Fruit fly (Drosophila melanogaster) whole organism, prepupa: ENCODE results near the gene CG32572.

Experiments used
- CG10631 ChIP-seq: fragments of 200-800 bp; sonication (Bioruptor generic); optimal IDR thresholded peaks from 2 replicates; lab custom pipeline; 2016; ENCODE audit warnings: missing biosample characterization, missing genetic modification characterization
- CG11294 ChIP-seq: fragments of 200-800 bp; sonication (Bioruptor generic); IDR thresholded peaks from 2 replicates; pipeline ENCODE4 v1.3.6; 2022; ENCODE audit warnings: missing biosample characterization, missing genetic modification characterization
- CG11762 ChIP-seq: fragments of 200-800 bp; sonication (Bioruptor generic); optimal IDR thresholded peaks from 3 replicates; lab custom pipeline; 2016; ENCODE audit warnings: missing biosample characterization, missing genetic modification characterization; ENCODE audit not compliant: insufficient read depth
- CG11902 ChIP-seq: fragments of 200-800 bp; sonication (Bioruptor generic); optimal IDR thresholded peaks from 3 replicates; lab custom pipeline; 2016; ENCODE audit warnings: missing biosample characterization, missing genetic modification characterization
- CG3032 ChIP-seq: fragments of 200-800 bp; optimal IDR thresholded peaks from 2 replicates; lab custom pipeline; 2019; ENCODE audit warnings: missing biosample characterization, mild to moderate bottlenecking, missing genetic modification characterization, moderate library complexity
- CG34406 ChIP-seq: fragments of 200-800 bp; sonication (Bioruptor generic); optimal IDR thresholded peaks from 3 replicates; lab custom pipeline; 2016; ENCODE audit warnings: missing biosample characterization, missing genetic modification characterization
- CG3919 ChIP-seq: fragments of 200-800 bp; sonication (Bioruptor generic); optimal IDR thresholded peaks from 3 replicates; lab custom pipeline; 2016; ENCODE audit warnings: missing biosample characterization, missing genetic modification characterization
- CG6163 ChIP-seq: fragments of 200-800 bp; sonication (Bioruptor generic); IDR thresholded peaks from 3 replicates; pipeline ENCODE4 v1.3.6; 2022; ENCODE audit warnings: missing biosample characterization, missing genetic modification characterization
- CG6792 ChIP-seq: fragments of 200-800 bp; sonication (Bioruptor generic); optimal IDR thresholded peaks from 3 replicates; lab custom pipeline; 2016; ENCODE audit warnings: missing biosample characterization, missing genetic modification characterization
- CG7368 ChIP-seq: fragments of 200-800 bp; sonication (Bioruptor generic); optimal IDR thresholded peaks from 3 replicates; lab custom pipeline; 2016; ENCODE audit warnings: missing biosample characterization, missing genetic modification characterization
- CG8119 ChIP-seq: fragments of 200-800 bp; sonication (Bioruptor generic); IDR thresholded peaks from 3 replicates; pipeline ENCODE4 v1.3.6; 2022; ENCODE audit warnings: missing biosample characterization, missing genetic modification characterization
- CG8632 ChIP-seq: fragments of 200-800 bp; sonication (Bioruptor generic); optimal IDR thresholded peaks from 3 replicates; lab custom pipeline; 2016; ENCODE audit warnings: missing biosample characterization, missing genetic modification characterization
- CG9139 ChIP-seq: fragments of 200-800 bp; sonication (Bioruptor generic); optimal IDR thresholded peaks from 3 replicates; lab custom pipeline; 2017; ENCODE audit warnings: missing biosample characterization, mild to moderate bottlenecking, missing genetic modification characterization
- Eip75B ChIP-seq: fragments of 200-800 bp; sonication (Bioruptor generic); optimal IDR thresholded peaks from 3 replicates; lab custom pipeline; 2016; ENCODE audit warnings: missing biosample characterization, missing genetic modification characterization
- Eip78C ChIP-seq: fragments of 200-800 bp; sonication (Bioruptor generic); peaks from one replicate; lab custom pipeline; 2016; ENCODE audit warnings: missing biosample characterization, missing genetic modification characterization
- Eip93F ChIP-seq: fragments of 200-800 bp; sonication (Bioruptor generic); optimal IDR thresholded peaks from 2 replicates; lab custom pipeline; 2016; ENCODE audit warnings: missing biosample characterization, mild to moderate bottlenecking, missing genetic modification characterization
- Ets21C ChIP-seq: fragments of 200-800 bp; sonication (Bioruptor generic); optimal IDR thresholded peaks from 3 replicates; lab custom pipeline; 2016; ENCODE audit warnings: missing biosample characterization, missing genetic modification characterization
- Hr38 ChIP-seq: sonication (Bioruptor generic); optimal IDR thresholded peaks from 2 replicates; lab custom pipeline; 2016; ENCODE audit warnings: missing biosample characterization, missing genetic modification characterization
- Lpt ChIP-seq: fragments of 200-800 bp; sonication (Bioruptor generic); optimal IDR thresholded peaks from 3 replicates; lab custom pipeline; 2016; ENCODE audit warnings: missing biosample characterization, missing genetic modification characterization
- Met ChIP-seq: fragments of 200-800 bp; sonication (Bioruptor generic); optimal IDR thresholded peaks from 3 replicates; lab custom pipeline; 2016; ENCODE audit warnings: missing biosample characterization, missing genetic modification characterization
- OdsH ChIP-seq: fragments of 200-800 bp; sonication (Bioruptor generic); optimal IDR thresholded peaks from 3 replicates; lab custom pipeline; 2016; ENCODE audit warnings: missing biosample characterization, missing genetic modification characterization
- Smox ChIP-seq: fragments of 200-800 bp; sonication (Bioruptor generic); optimal IDR thresholded peaks from 3 replicates; lab custom pipeline; 2016; ENCODE audit warnings: missing biosample characterization, missing genetic modification characterization
- Sox102F ChIP-seq: fragments of 200-800 bp; sonication (Bioruptor generic); optimal IDR thresholded peaks from 2 replicates; lab custom pipeline; 2016; ENCODE audit warnings: missing biosample characterization, mild to moderate bottlenecking, missing genetic modification characterization
- Sox14 ChIP-seq: fragments of 200-800 bp; sonication (Bioruptor generic); optimal IDR thresholded peaks from 3 replicates; lab custom pipeline; 2016; ENCODE audit warnings: missing biosample characterization, missing genetic modification characterization
- achi ChIP-seq: fragments of 200-800 bp; sonication (Bioruptor generic); optimal IDR thresholded peaks from 3 replicates; lab custom pipeline; 2016; ENCODE audit warnings: missing biosample characterization, missing genetic modification characterization
- cyc ChIP-seq: fragments of 200-800 bp; sonication (Bioruptor generic); optimal IDR thresholded peaks from 3 replicates; lab custom pipeline; 2016; ENCODE audit warnings: missing biosample characterization, missing genetic modification characterization
- dac ChIP-seq: fragments of 200-800 bp; sonication (Bioruptor generic); optimal IDR thresholded peaks from 2 replicates; lab custom pipeline; 2017; ENCODE audit warnings: missing biosample characterization, mild to moderate bottlenecking, missing genetic modification characterization
- dsx ChIP-seq: fragments of 200-800 bp; optimal IDR thresholded peaks from 3 replicates; lab custom pipeline; 2019; ENCODE audit warnings: missing biosample characterization, mild to moderate bottlenecking, missing genetic modification characterization, moderate library complexity; ENCODE audit not compliant: poor library complexity, severe bottlenecking
- esn ChIP-seq: fragments of 200-800 bp; sonication (Bioruptor generic); optimal IDR thresholded peaks from 2 replicates; lab custom pipeline; 2016; ENCODE audit warnings: missing biosample characterization, mild to moderate bottlenecking, missing genetic modification characterization, moderate library complexity
- fkh ChIP-seq: fragments of 200-800 bp; sonication (Bioruptor generic); optimal IDR thresholded peaks from 3 replicates; lab custom pipeline; 2017; ENCODE audit warnings: missing biosample characterization, mild to moderate bottlenecking, missing genetic modification characterization, moderate library complexity
- lz ChIP-seq: fragments of 200-800 bp; sonication (Bioruptor generic); optimal IDR thresholded peaks from 3 replicates; lab custom pipeline; 2016; ENCODE audit warnings: missing biosample characterization, missing genetic modification characterization
- pdm3 ChIP-seq: fragments of 200-800 bp; sonication (Bioruptor generic); optimal IDR thresholded peaks from 3 replicates; lab custom pipeline; 2016; ENCODE audit warnings: missing biosample characterization, missing genetic modification characterization
- salr ChIP-seq, 2 experiments: fragments of 200-800 bp; sonication (Bioruptor generic); optimal IDR thresholded peaks; 3 replicates each; lab custom pipeline; 2016 to 2018; ENCODE audit warnings: missing biosample characterization in 2 of 2, missing genetic modification characterization in 2 of 2, mild to moderate bottlenecking in 1 of 2
- spab ChIP-seq: fragments of 200-800 bp; sonication (Bioruptor generic); optimal IDR thresholded peaks from 2 replicates; lab custom pipeline; 2017; ENCODE audit warnings: missing biosample characterization, mild to moderate bottlenecking, missing genetic modification characterization, missing genetic modification reagents
- ss ChIP-seq, 2 experiments: fragments of 200-800 bp; sonication (Bioruptor generic); optimal IDR thresholded peaks; 2 replicates in 1 of 2; 3 replicates in 1 of 2; lab custom pipeline; 2017 to 2018; ENCODE audit warnings: mild to moderate bottlenecking in 2 of 2, missing biosample characterization in 2 of 2, missing genetic modification characterization in 2 of 2, moderate library complexity in 1 of 2
- vri ChIP-seq: fragments of 200-800 bp; sonication (Bioruptor generic); optimal IDR thresholded peaks from 3 replicates; lab custom pipeline; 2016; ENCODE audit warnings: missing biosample characterization, mild to moderate bottlenecking, missing genetic modification characterization

Gene CG32572

DNA sequence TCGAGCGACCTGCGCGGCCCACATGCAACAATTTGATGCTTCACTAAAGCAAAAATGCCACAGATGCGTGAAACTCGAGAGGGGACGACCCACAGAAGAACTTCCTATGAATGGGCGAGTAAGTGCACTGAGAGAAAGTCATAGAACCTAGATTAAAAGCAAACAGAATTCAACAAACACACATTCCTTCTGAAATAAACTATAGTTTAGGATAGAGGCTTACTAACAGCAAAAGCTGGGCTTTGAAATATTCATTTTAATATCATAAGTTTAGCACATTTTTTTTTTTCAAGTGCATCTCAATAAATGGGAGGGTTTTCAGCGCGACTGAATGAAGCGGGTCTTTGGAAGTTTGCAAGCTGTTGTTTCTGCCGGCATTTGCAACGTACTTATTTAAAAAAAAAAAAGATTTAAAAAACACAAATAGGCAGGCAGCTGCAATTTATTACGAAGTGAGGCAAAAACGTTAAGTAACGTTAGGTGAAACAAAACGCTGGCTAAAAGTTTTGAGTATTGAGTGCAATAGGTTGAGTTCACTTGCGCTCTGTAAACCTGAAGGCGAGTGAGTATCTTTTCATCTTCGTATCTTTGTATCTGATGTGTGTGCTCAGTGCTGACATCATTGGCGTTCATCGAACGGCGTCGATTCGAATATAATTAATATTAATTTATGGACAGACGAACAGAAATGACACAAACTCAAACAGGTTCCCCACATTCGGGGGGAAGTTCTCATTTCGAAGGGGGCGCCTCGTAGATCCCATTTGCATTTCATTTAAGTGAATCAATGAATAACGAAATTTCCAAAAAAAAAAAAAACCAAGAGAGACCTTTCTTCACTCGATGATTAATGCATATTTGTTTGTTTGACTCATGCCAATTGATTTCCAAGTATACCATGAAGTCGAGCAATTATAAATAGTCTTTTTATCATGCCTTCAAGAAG lies 52.2 kb downstream of the CG32572 start (continued):
- TF ChIP-seq spab (GFP tag; lab: Kevin White, UChicago) (peak; percentile 55), dac (GFP tag; lab: Kevin White, UChicago) (no peak), Ets21C (GFP tag; lab: Kevin White, UChicago) (no peak), vri (GFP tag; lab: Kevin White, UChicago) (no peak), CG34406 (GFP tag; lab: Kevin White, UChicago) (peak; percentile 41), CG6792 (GFP tag; lab: Kevin White, UChicago) (peak; percentile 26), CG11762 (peak; percentile 58), salr (GFP tag; optimal IDR thresholded peaks at IDR 0.05; lab: Kevin White, UChicago) (peak; percentile 28 to 45), Sox102F (GFP tag; lab: Kevin White, UChicago) (peak; percentile 6), dsx (GFP tag; lab: Kevin White, UChicago) (peak; percentile 63), OdsH (GFP tag; lab: Kevin White, UChicago) (peak; percentile 50), Sox14 (GFP tag; lab: Kevin White, UChicago) (peak; percentile 27), Eip93F (GFP tag; lab: Kevin White, UChicago) (no peak), Met (GFP tag; lab: Kevin White, UChicago) (peak; percentile 39), CG7368 (peak; percentile 49), Hr38 (GFP tag; lab: Kevin White, UChicago) (no peak), Eip78C (GFP tag; lab: Kevin White, UChicago) (peak; percentile 91), cyc (GFP tag; lab: Kevin White, UChicago) (peak; percentile 58), lz (GFP tag; lab: Kevin White, UChicago) (peak; percentile 21), Smox (no peak), achi (GFP tag; lab: Kevin White, UChicago) (peak; percentile 33), Eip75B (GFP tag; lab: Kevin White, UChicago) (peak; percentile 65), CG9139 (GFP tag; lab: Kevin White, UChicago) (no peak), Lpt (GFP tag; lab: Kevin White, UChicago) (peak; percentile 22), pdm3 (GFP tag; lab: Kevin White, UChicago) (peak; percentile 52), CG11294 (GFP tag; lab: Robert Waterston, UW) (peak; percentile 61), CG11902 (GFP tag; lab: Kevin White, UChicago) (peak; percentile 16), CG3919 (GFP tag; lab: Kevin White, UChicago) (peak; percentile 70), fkh (GFP tag; lab: Kevin White, UChicago) (no peak), CG10631 (GFP tag; lab: Kevin White, UChicago) (peak; percentile 65), esn (GFP tag; lab: Kevin White, UChicago) (peak; percentile 26), CG8632 (GFP tag; lab: Kevin White, UChicago) (peak; percentile 2), CG6163 (peak; percentile 92)

DNA sequence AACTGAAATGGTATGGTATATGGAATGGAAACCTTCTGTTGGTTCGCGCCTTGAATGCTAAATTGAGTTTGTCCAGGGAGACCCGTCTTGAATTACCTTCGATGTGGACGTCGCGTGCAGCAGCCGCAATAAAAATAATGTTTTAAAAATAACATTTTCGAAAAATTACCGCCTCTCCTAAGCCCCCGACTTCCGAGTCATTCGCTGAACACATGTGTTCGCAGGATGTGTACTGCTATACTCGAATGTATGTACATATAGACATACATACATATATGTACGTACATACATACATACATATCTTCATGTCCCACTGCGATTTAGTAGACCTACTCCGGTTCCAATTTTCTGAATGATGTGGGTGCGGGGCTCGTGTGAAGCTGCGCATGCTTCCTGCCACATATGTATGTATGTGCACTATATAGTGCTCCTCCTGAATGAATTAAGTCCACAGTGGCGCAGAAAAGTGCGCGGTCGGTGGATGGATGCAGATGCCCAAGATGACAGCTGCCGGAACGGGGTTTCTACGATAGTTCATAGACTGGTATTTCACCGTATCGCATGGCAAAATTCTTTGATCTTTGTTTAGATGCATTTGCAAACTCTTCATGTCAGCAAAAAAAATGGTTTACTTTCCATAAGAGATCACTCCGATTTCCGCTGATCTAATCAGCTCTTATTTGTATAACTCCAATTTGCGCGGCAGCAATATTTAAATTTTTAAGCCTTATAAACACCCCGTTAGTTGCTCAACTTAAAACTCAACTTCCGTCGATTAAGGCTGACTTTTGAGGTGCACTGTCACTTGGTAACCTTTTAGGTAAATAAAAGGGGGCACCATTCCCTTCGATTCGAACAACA lies 53.4 kb downstream of the CG32572 start:
- TF ChIP-seq CG8119 (GFP tag; lab: Robert Waterston, UW) (no peak), CG3032 (tag; lab: Kevin White, UChicago) (no peak), ss (GFP tag; optimal IDR thresholded peaks at IDR 0.05; lab: Kevin White, UChicago) (peak in 1 of 2 experiments; percentile 32), salr (GFP tag; optimal IDR thresholded peaks at IDR 0.05; lab: Kevin White, UChicago) (no peak), CG11902 (GFP tag; lab: Kevin White, UChicago) (no peak)
